Worm (Caenorhabditis elegans) whole organism, early embryonic: ENCODE data around the gene srg-62.

Experiments used
- F13C5.2 ChIP-seq: sonication (generic microtip); optimal IDR thresholded peaks from 2 replicates; lab custom pipeline; 2017; ENCODE audit warnings: mild to moderate bottlenecking, missing genetic modification characterization, inconsistent platforms, missing compliant biosample characterization
- aly-1 ChIP-seq: sonication (generic microtip); optimal IDR thresholded peaks from 2 replicates; lab custom pipeline; 2016; ENCODE audit warnings: missing genetic modification characterization, missing compliant biosample characterization
- ama-1 ChIP-seq: fragments of 150-350 bp; optimal IDR thresholded peaks from 2 replicates; lab custom pipeline; 2014
- ceh-13 ChIP-seq: fragments of 200-800 bp; sonication (Bioruptor generic); optimal IDR thresholded peaks from 2 replicates; lab custom pipeline; 2018; ENCODE audit warnings: mild to moderate bottlenecking, missing genetic modification characterization, missing compliant biosample characterization
- ets-7 ChIP-seq: sonication (generic microtip); optimal IDR thresholded peaks from 2 replicates; lab custom pipeline; 2016; ENCODE audit warnings: missing genotype, missing genetic modification characterization, missing compliant biosample characterization
- hmg-4 ChIP-seq: fragments of 200-800 bp; sonication (Bioruptor generic); optimal IDR thresholded peaks from 2 replicates; lab custom pipeline; 2018; ENCODE audit warnings: mild to moderate bottlenecking, missing genetic modification characterization, missing compliant biosample characterization
- pes-1 ChIP-seq: fragments of 200-800 bp; sonication (Bioruptor generic); IDR thresholded peaks from 2 replicates; pipeline ENCODE4 v1.3.6; 2022; ENCODE audit warnings: missing genetic modification reagents, missing genetic modification characterization, missing compliant biosample characterization
- tbx-11 ChIP-seq: fragments of 200-800 bp; sonication (Bioruptor generic); IDR thresholded peaks from 2 replicates; pipeline ENCODE4 v1.3.6; 2022; ENCODE audit warnings: missing genetic modification characterization, missing compliant biosample characterization
- tra-4 ChIP-seq: sonication (generic microtip); optimal IDR thresholded peaks from 2 replicates; lab custom pipeline; 2017; ENCODE audit warnings: missing genetic modification characterization, missing compliant biosample characterization

- TF ChIP-seq ama-1 (lab: Kevin White, UChicago): no peak
- TF ChIP-seq pes-1 (GFP tag; lab: Robert Waterston, UW): no peak
- no peak for TF ChIP-seq aly-1 (tag; lab: Kevin White, UChicago)
- TF ChIP-seq F13C5.2 (tag; lab: Kevin White, UChicago): no peak
- no peak for TF ChIP-seq ceh-13 (GFP tag; lab: Kevin White, UChicago)
- TF ChIP-seq tra-4 (tag; lab: Kevin White, UChicago): no peak
- TF ChIP-seq ets-7 (tag; lab: Kevin White, UChicago): no peak
- no peak for TF ChIP-seq hmg-4 (GFP tag; lab: Kevin White, UChicago)
- no peak for TF ChIP-seq tbx-11
These were observed 28.7 kb downstream of the srg-62 start, which contains the start of gene srt-28 for ce11 chrV:2713532-2713931.
